Fruit fly (Drosophila melanogaster) whole organism, embryonic: ENCODE measurements around the gene CG10345.
A peak's percentile ranks its signal among the peaks of the same experiment; 100 is the strongest.

Experiments
- Asciz ChIP-seq: fragments of 200-800 bp; sonication (Bioruptor generic); optimal IDR thresholded peaks from 2 replicates; lab custom pipeline; 2017; ENCODE audit warnings: missing biosample characterization, mild to moderate bottlenecking, missing genetic modification characterization, missing genetic modification reagents
- CG10209 ChIP-seq: fragments of 200-800 bp; sonication (Bioruptor generic); optimal IDR thresholded peaks from 3 replicates; lab custom pipeline; 2017; ENCODE audit warnings: missing biosample characterization, mild to moderate bottlenecking, missing genetic modification characterization, missing genetic modification reagents
- CG10654 ChIP-seq: fragments of 200-800 bp; sonication (Bioruptor generic); optimal IDR thresholded peaks from 2 replicates; lab custom pipeline; 2016; ENCODE audit warnings: missing biosample characterization, missing genetic modification characterization
- CG11093 ChIP-seq: fragments of 200-800 bp; sonication (Bioruptor generic); IDR thresholded peaks from 3 replicates; pipeline ENCODE4 v1.3.6; 2022; ENCODE audit warnings: missing biosample characterization, missing genetic modification characterization
- CG11456 ChIP-seq: fragments of 200-800 bp; sonication (Bioruptor generic); IDR thresholded peaks from 3 replicates; pipeline ENCODE4 v1.3.6; 2022; ENCODE audit warnings: missing biosample characterization, missing genetic modification characterization
- CG11696 ChIP-seq: fragments of 200-800 bp; sonication (Bioruptor generic); IDR thresholded peaks from 2 replicates; pipeline ENCODE4 v1.3.6; 2022; ENCODE audit warnings: missing biosample characterization, missing genetic modification characterization
- CG12071 ChIP-seq: fragments of 200-800 bp; sonication (Bioruptor generic); optimal IDR thresholded peaks from 3 replicates; lab custom pipeline; 2018; ENCODE audit warnings: missing biosample characterization, mild to moderate bottlenecking, missing genetic modification characterization
- CG12104 ChIP-seq: fragments of 200-800 bp; sonication (Bioruptor generic); optimal IDR thresholded peaks from 3 replicates; lab custom pipeline; 2016; ENCODE audit warnings: missing biosample characterization, missing genetic modification characterization
- CG13123 ChIP-seq: fragments of 200-800 bp; sonication (Bioruptor generic); optimal IDR thresholded peaks from 2 replicates; lab custom pipeline; 2016; ENCODE audit warnings: missing biosample characterization, missing genetic modification characterization
- CG13424 ChIP-seq: fragments of 200-800 bp; sonication (Bioruptor generic); optimal IDR thresholded peaks from 2 replicates; lab custom pipeline; 2019; ENCODE audit warnings: missing biosample characterization, mild to moderate bottlenecking, missing genetic modification characterization, moderate library complexity
- CG13624 ChIP-seq: fragments of 200-800 bp; sonication (Bioruptor generic); optimal IDR thresholded peaks from 2 replicates; lab custom pipeline; 2016; ENCODE audit warnings: missing biosample characterization, missing genetic modification characterization
- CG14667 ChIP-seq: fragments of 200-800 bp; sonication (Bioruptor generic); IDR thresholded peaks from 2 replicates; pipeline ENCODE4 v1.3.6; 2022; ENCODE audit warnings: missing biosample characterization, missing genetic modification characterization
- CG14710 ChIP-seq: fragments of 200-800 bp; sonication (Bioruptor generic); optimal IDR thresholded peaks from 3 replicates; lab custom pipeline; 2019; ENCODE audit warnings: missing biosample characterization, mild to moderate bottlenecking, missing genetic modification characterization, moderate library complexity
- CG1602 ChIP-seq: fragments of 200-800 bp; sonication (Bioruptor generic); optimal IDR thresholded peaks from 3 replicates; lab custom pipeline; 2016; ENCODE audit warnings: missing biosample characterization, missing genetic modification characterization
- CG18599 ChIP-seq: fragments of 200-800 bp; sonication (Bioruptor generic); optimal IDR thresholded peaks from 3 replicates; lab custom pipeline; 2017; ENCODE audit warnings: missing biosample characterization, missing genetic modification characterization, mild to moderate bottlenecking, moderate library complexity, missing genetic modification reagents
- CG18764 ChIP-seq: fragments of 200-800 bp; sonication (Bioruptor generic); optimal IDR thresholded peaks from 3 replicates; lab custom pipeline; 2016; ENCODE audit warnings: missing biosample characterization, missing genetic modification characterization
- CG2116 ChIP-seq: fragments of 200-800 bp; sonication (Bioruptor generic); optimal IDR thresholded peaks from 3 replicates; lab custom pipeline; 2018; ENCODE audit warnings: missing biosample characterization, mild to moderate bottlenecking, missing genetic modification characterization
- CG32532 ChIP-seq: fragments of 200-800 bp; sonication (Bioruptor generic); IDR thresholded peaks from 2 replicates; pipeline ENCODE4 v1.3.6; 2022; ENCODE audit warnings: missing biosample characterization, missing genetic modification characterization
- CG4424 ChIP-seq: fragments of 200-800 bp; sonication (Bioruptor generic); optimal IDR thresholded peaks from 3 replicates; lab custom pipeline; 2016; ENCODE audit warnings: missing biosample characterization, missing genetic modification characterization
- CG4820 ChIP-seq: fragments of 200-800 bp; sonication (Bioruptor generic); optimal IDR thresholded peaks from 3 replicates; lab custom pipeline; 2016; ENCODE audit warnings: missing biosample characterization, missing genetic modification characterization
- CG6254 ChIP-seq: fragments of 200-800 bp; sonication (Bioruptor generic); optimal IDR thresholded peaks from 3 replicates; lab custom pipeline; 2017; ENCODE audit warnings: mild to moderate bottlenecking, missing biosample characterization, missing genetic modification reagents, missing genetic modification characterization
- Deaf1 ChIP-seq: fragments of 200-800 bp; optimal IDR thresholded peaks from 3 replicates; lab custom pipeline; 2019; ENCODE audit warnings: missing biosample characterization, mild to moderate bottlenecking, missing genetic modification characterization, moderate library complexity
- Dek ChIP-seq: fragments of 200-800 bp; sonication (Bioruptor generic); optimal IDR thresholded peaks from 3 replicates; lab custom pipeline; 2019; ENCODE audit warnings: missing biosample characterization, mild to moderate bottlenecking, missing genetic modification characterization, moderate library complexity
- HHEX ChIP-seq: fragments of 200-800 bp; sonication (Bioruptor generic); optimal IDR thresholded peaks from 3 replicates; lab custom pipeline; 2017; ENCODE audit warnings: missing biosample characterization, mild to moderate bottlenecking, missing genetic modification characterization, missing genetic modification reagents
- Hand ChIP-seq: fragments of 200-800 bp; sonication (Bioruptor generic); optimal IDR thresholded peaks from 2 replicates; lab custom pipeline; 2017; ENCODE audit warnings: mild to moderate bottlenecking, missing biosample characterization, missing genetic modification reagents, missing genetic modification characterization
- Hey ChIP-seq: fragments of 200-800 bp; sonication (Bioruptor generic); optimal IDR thresholded peaks from 3 replicates; lab custom pipeline; 2018; ENCODE audit warnings: missing biosample characterization, mild to moderate bottlenecking, missing genetic modification characterization
- Meics ChIP-seq: fragments of 200-800 bp; sonication (Bioruptor generic); optimal IDR thresholded peaks from 2 replicates; lab custom pipeline; 2017; ENCODE audit warnings: missing biosample characterization, mild to moderate bottlenecking, missing genetic modification characterization
- Mes4 ChIP-seq: fragments of 200-800 bp; sonication (Bioruptor generic); optimal IDR thresholded peaks from 2 replicates; lab custom pipeline; 2016; ENCODE audit warnings: missing biosample characterization, missing genetic modification characterization
- Oli ChIP-seq: fragments of 200-800 bp; sonication (Bioruptor generic); optimal IDR thresholded peaks from 2 replicates; lab custom pipeline; 2018; ENCODE audit warnings: missing biosample characterization, mild to moderate bottlenecking, missing genetic modification characterization, moderate library complexity
- PHDP ChIP-seq: fragments of 200-800 bp; sonication (Bioruptor generic); optimal IDR thresholded peaks from 3 replicates; lab custom pipeline; 2018; ENCODE audit warnings: missing biosample characterization, mild to moderate bottlenecking, missing genetic modification characterization, moderate library complexity
- Pdp1 ChIP-seq, 2 experiments: fragments of 200-800 bp; sonication (Bioruptor generic); optimal IDR thresholded peaks; 3 replicates each; lab custom pipeline; 2016; ENCODE audit warnings: missing biosample characterization in 2 of 2, missing genetic modification characterization in 2 of 2, mild to moderate bottlenecking in 1 of 2, moderate library complexity in 1 of 2
- Ptx1 ChIP-seq: fragments of 200-800 bp; sonication (Bioruptor generic); IDR thresholded peaks from 2 replicates; pipeline ENCODE4 v1.3.6; 2022; ENCODE audit warnings: missing biosample characterization, missing genetic modification characterization
- Sry-β ChIP-seq: fragments of 200-800 bp; sonication (Bioruptor generic); optimal IDR thresholded peaks from 2 replicates; lab custom pipeline; 2018; ENCODE audit warnings: missing biosample characterization, mild to moderate bottlenecking, missing genetic modification characterization, moderate library complexity
- aop ChIP-seq: fragments of 200-800 bp; sonication (Bioruptor generic); IDR thresholded peaks from 2 replicates; pipeline ENCODE4 v1.3.6; 2022; ENCODE audit warnings: missing biosample characterization, missing genetic modification characterization
- br ChIP-seq: fragments of >200 bp; optimal IDR thresholded peaks from 2 replicates; lab custom pipeline; 2017
- cato ChIP-seq: fragments of 200-800 bp; sonication (Bioruptor generic); optimal IDR thresholded peaks from 2 replicates; lab custom pipeline; 2016; ENCODE audit warnings: missing biosample characterization, missing genetic modification characterization, borderline replicate concordance
- ems ChIP-seq: fragments of 200-800 bp; sonication (Bioruptor generic); optimal IDR thresholded peaks from 3 replicates; lab custom pipeline; 2016; ENCODE audit warnings: missing biosample characterization, missing genetic modification characterization
- lov ChIP-seq, 2 experiments: fragments of 200-800 bp in 1 of 2; fragments of >200 bp in 1 of 2; sonication (Bioruptor generic) in 1 of 2; IDR thresholded peaks in 1 of 2; optimal IDR thresholded peaks in 1 of 2; 2 replicates in 1 of 2; 3 replicates in 1 of 2; pipeline versions ENCODE4 v1.3.6 to Lab custom; 2017 to 2022; ENCODE audit warnings: missing biosample characterization in 1 of 2, missing genetic modification characterization in 1 of 2
- otp ChIP-seq: fragments of 200-800 bp; sonication (Bioruptor generic); IDR thresholded peaks from 3 replicates; pipeline ENCODE4, ENCODE4 v1.3.6; 2022; ENCODE audit warnings: missing biosample characterization, missing genetic modification characterization
- peb ChIP-seq: fragments of 200-800 bp; sonication (Bioruptor generic); IDR thresholded peaks from 2 replicates; pipeline ENCODE4 v1.3.6; 2022; ENCODE audit warnings: missing biosample characterization, missing genetic modification characterization
- pita ChIP-seq: fragments of 200-800 bp; sonication (Bioruptor generic); optimal IDR thresholded peaks from 2 replicates; lab custom pipeline; 2017; ENCODE audit warnings: missing biosample characterization, mild to moderate bottlenecking, missing genetic modification characterization
- prd ChIP-seq, 3 experiments: fragments of >200 bp in 2 of 3; fragments of 200-800 bp in 1 of 3; sonication (Bioruptor generic) in 1 of 3; optimal IDR thresholded peaks in 2 of 3; IDR thresholded peaks in 1 of 3; 2 replicates in 2 of 3; 3 replicates in 1 of 3; pipeline versions ENCODE4 v1.3.6 to Lab custom; 2017 to 2022; ENCODE audit warnings: missing biosample characterization in 1 of 3, missing genetic modification characterization in 1 of 3
- sd ChIP-seq: fragments of 200-800 bp; sonication (Bioruptor generic); optimal IDR thresholded peaks from 3 replicates; lab custom pipeline; 2018; ENCODE audit warnings: missing biosample characterization, mild to moderate bottlenecking, missing genetic modification characterization, moderate library complexity
- sim ChIP-seq: fragments of 200-800 bp; sonication (Bioruptor generic); IDR thresholded peaks from 2 replicates; pipeline ENCODE4 v1.3.6; 2022; ENCODE audit warnings: missing biosample characterization, missing genetic modification characterization
- trh ChIP-seq: fragments of 200-800 bp; sonication (Bioruptor generic); optimal IDR thresholded peaks from 2 replicates; lab custom pipeline; 2016; ENCODE audit warnings: missing biosample characterization, missing genetic modification characterization
- wek ChIP-seq: fragments of 200-800 bp; sonication (Bioruptor generic); optimal IDR thresholded peaks from 3 replicates; lab custom pipeline; 2018; ENCODE audit warnings: missing biosample characterization, mild to moderate bottlenecking, missing genetic modification characterization, moderate library complexity
- zen ChIP-seq: fragments of 200-800 bp; sonication (Bioruptor generic); optimal IDR thresholded peaks from 3 replicates; lab custom pipeline; 2018; ENCODE audit warnings: missing biosample characterization, mild to moderate bottlenecking, missing genetic modification characterization, moderate library complexity
- zfh2 ChIP-seq: fragments of 200-800 bp; sonication (Bioruptor generic); optimal IDR thresholded peaks from 2 replicates; lab custom pipeline; 2016; ENCODE audit warnings: missing biosample characterization, missing genetic modification characterization

Gene CG10345

dm6 chr3R:16624750-16625549 is 20.3 kb upstream of the CG10345 start, which contains the start of gene Fas1 (continued):
- TF ChIP-seq CG6254 (GFP tag; lab: Kevin White, UChicago) (no peak), CG13624 (GFP tag; lab: Kevin White, UChicago) (no peak), CG11093 (GFP tag; lab: Robert Waterston, UW) (no peak), Hand (GFP tag; lab: Kevin White, UChicago) (no peak), br (lab: Kevin White, UChicago) (no peak), CG14710 (tag; lab: Kevin White, UChicago) (peak; percentile 70), CG18764 (no peak), sim (no peak), lov (optimal IDR thresholded peaks at IDR 0.05; lab: Kevin White, UChicago) (no peak), lov (GFP tag; IDR thresholded peaks at IDR 0.05; lab: Robert Waterston, UW) (no peak), otp (GFP tag; lab: Robert Waterston, UW) (no peak; the same call in 2 of the 3 replicates), Asciz (GFP tag; lab: Kevin White, UChicago) (no peak), CG10654 (GFP tag; lab: Kevin White, UChicago) (no peak), Deaf1 (tag; lab: Kevin White, UChicago) (peak; percentile 70), Oli (no peak), CG14667 (GFP tag; lab: Robert Waterston, UW) (no peak), peb (GFP tag; lab: Robert Waterston, UW) (no peak), HHEX (no peak), zen (tag; lab: Kevin White, UChicago) (peak; percentile 22), CG2116 (GFP tag; lab: Kevin White, UChicago) (peak; percentile 99), CG4820 (GFP tag; lab: Kevin White, UChicago) (no peak), Pdp1 (GFP tag; optimal IDR thresholded peaks at IDR 0.05; lab: Kevin White, UChicago) (peak in 1 of 2 experiments; percentile 83), wek (GFP tag; lab: Kevin White, UChicago) (no peak), CG1602 (no peak), CG12104 (GFP tag; lab: Kevin White, UChicago) (no peak), zfh2 (GFP tag; lab: Kevin White, UChicago) (no peak), cato (GFP tag; lab: Kevin White, UChicago) (no peak), CG4424 (GFP tag; lab: Kevin White, UChicago) (peak; percentile 15), CG12071 (no peak), trh (no peak), ems (no peak), CG11456 (GFP tag; lab: Robert Waterston, UW) (no peak), sd (tag; lab: Kevin White, UChicago) (peak; percentile 7), CG32532 (GFP tag; lab: Robert Waterston, UW) (no peak), Sry-β (GFP tag; lab: Kevin White, UChicago) (peak; percentile 69), pita (GFP tag; lab: Kevin White, UChicago) (peak; percentile 93), prd (optimal IDR thresholded peaks at IDR 0.05; lab: Kevin White, UChicago) (no peak), prd (GFP tag; IDR thresholded peaks at IDR 0.05; lab: Robert Waterston, UW) (no peak), PHDP (tag; lab: Kevin White, UChicago) (no peak), CG11696 (no peak), CG18599 (GFP tag; lab: Kevin White, UChicago) (peak; percentile 0), Dek (tag; lab: Kevin White, UChicago) (no peak), Mes4 (no peak), CG13424 (tag; lab: Kevin White, UChicago) (no peak), Ptx1 (no peak), Hey (tag; lab: Kevin White, UChicago) (no peak), CG10209 (no peak), CG13123 (GFP tag; lab: Kevin White, UChicago) (no peak), Meics (GFP tag; lab: Kevin White, UChicago) (no peak), aop (GFP tag; lab: Robert Waterston, UW) (no peak)
